Fruit fly (Drosophila melanogaster): ENCODE data around the gene CG13643.

DNA sequence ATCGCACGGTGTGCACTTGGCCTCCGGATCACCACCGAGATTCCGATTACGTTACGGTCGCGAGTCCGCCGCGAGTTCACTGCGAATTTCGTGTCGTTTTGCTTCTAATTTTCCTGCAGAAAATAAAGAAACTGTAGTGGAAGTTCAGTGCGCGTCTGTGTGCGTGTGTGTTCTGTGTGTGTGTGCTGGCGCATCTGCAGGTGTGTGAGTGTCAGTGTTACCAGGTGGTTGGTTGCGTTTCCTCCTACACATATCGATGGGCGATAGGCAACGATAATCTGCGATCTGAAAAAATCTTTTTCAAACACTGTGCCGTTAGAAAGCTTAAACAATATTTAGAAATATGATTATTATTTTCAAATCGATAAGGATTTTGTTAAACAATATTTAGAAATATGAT, 32.2 kb upstream of the CG13643 start, which contains the start of gene Osbp:
- TF ChIP-seq Dfd (GFP tag; optimal IDR thresholded peaks at IDR 0.05) (no peak), usp (GFP tag; optimal IDR thresholded peaks at IDR 0.05) (no peak), fru (GFP tag; optimal IDR thresholded peaks at IDR 0.05) (no peak), CrebA (GFP tag; optimal IDR thresholded peaks at IDR 0.05; ENCODE audit: borderline replicate concordance) (no peak), HLH106 (tag; optimal IDR thresholded peaks at IDR 0.05) (no peak), lola (GFP tag; optimal IDR thresholded peaks at IDR 0.05) (no peak), ey (GFP tag; optimal IDR thresholded peaks at IDR 0.05) (no peak), dsf (GFP tag; optimal IDR thresholded peaks at IDR 0.05; ENCODE audit: borderline replicate concordance) (no peak)
